Fruit fly (Drosophila melanogaster): ENCODE results near the gene CG13070.

DNA sequence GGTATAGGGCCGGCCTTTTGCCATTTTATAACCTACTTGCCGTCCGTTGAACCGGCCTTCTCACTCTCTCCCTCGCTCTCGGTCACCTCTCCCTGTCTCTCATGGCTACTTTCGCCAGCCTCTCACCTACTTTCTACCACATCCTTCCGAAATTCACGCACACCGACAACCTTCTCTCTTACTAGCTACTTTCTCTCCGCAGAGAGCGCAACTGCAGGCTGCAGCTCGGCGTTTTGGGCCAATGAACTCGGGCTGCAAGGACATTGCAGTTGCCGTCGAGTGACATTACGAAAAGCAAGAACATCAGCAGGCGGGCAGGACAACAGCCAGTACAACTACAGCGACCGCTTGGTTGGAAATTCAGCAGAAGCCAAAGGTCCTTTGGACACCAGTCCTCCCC, 21.8 kb upstream of the CG13070 start:
- TF ChIP-seq CTCF (optimal IDR thresholded peaks at IDR 0.05) (no peak), CG8478 (optimal IDR thresholded peaks at IDR 0.05) (no peak)

Measured in S2 (cell line).